Fruit fly (Drosophila melanogaster): ENCODE measurements around the gene Josd.
A peak's percentile ranks its signal among the peaks of the same experiment; 100 is the strongest.

Gene Josd

DNA sequence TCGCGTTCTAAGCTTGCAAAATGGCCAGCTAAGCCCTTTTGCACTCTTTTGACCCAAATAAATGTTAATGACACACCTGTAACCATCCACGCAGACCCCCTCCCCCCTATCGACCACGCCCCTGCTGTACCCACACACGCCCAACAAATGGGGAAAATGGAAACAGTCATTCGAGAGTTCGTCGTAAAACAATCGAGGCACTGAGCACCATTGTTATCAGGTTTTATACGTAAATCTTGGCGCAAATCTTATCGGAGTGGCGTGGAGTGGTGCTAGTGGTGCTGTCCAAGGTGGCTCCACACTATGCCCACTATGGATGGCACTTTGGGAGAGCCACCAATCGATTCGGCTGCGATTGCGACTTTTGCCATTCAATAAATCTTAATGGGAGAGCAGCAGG lies 3.5 kb downstream of the Josd start:
- no peak for TF ChIP-seq CG17801 (GFP tag; optimal IDR thresholded peaks at IDR 0.05; ENCODE audit: partially characterized antibody)

- peak; percentile 95 for TF ChIP-seq CG17801 (GFP tag; optimal IDR thresholded peaks at IDR 0.05; ENCODE audit: partially characterized antibody)
Measured at dm6 chrX:6265456-6265877, 4.5 kb downstream of the Josd start.

DNA sequence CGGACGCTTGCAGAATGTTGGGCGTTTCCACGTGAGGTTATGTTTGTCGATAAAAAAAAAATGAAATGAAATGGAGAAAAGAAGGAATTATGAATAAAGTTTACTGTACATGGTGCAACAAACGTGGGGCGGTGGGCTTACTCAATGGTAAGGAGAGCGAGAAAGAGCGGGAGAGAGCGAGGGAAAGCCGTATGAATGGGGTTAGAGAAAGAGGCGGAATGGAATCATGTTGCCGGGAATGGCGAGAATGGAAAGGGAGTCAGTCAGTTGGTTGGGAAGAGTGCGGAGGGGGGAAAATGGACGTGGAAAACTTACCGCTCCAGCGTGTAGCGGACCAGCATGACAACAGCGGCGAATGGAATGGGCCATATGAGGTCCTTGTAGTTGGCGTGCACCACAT lies 5.1 kb downstream of the Josd start:
- TF ChIP-seq CG17801 (GFP tag; optimal IDR thresholded peaks at IDR 0.05; ENCODE audit: partially characterized antibody), result no peak

DNA sequence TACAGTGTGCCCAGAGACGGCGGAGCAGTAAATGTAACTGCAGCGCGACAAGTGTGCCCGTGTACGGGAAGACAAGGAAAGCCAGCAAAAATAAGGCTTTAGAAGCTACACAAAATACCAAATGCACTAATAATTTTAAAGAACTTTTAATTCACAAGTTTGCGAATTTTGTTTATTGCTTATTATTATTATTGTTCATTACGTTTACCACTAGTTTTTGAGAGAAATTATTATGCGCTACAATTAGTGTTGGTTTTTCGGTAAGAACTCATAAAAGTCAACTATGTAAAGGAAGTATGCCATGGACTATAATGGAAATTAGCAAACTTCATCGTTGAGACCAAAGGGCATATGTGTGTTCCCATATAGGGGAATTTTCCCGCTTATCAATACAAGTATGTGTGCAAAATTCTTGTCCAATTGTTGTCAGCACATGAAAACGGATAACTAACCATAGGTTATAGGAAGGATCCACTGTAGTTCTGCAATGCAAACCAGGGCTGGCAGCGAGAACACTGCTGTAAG lies 6.3 kb downstream of the Josd start, which contains the start of gene schlank:
TSS of gene schlank (minus strand) at position 42 of the 525 bp plus-strand sequence.
- no peak for TF ChIP-seq CG17801 (GFP tag; optimal IDR thresholded peaks at IDR 0.05; ENCODE audit: partially characterized antibody)

- TF ChIP-seq CG17801 (GFP tag; optimal IDR thresholded peaks at IDR 0.05; ENCODE audit: partially characterized antibody), result peak; percentile 34
Measured at dm6 chrX:6267745-6268582, 7.0 kb downstream of the Josd start, which contains the start of gene Spt6. TSS of gene Spt6 (plus strand) at chrX:6267797.

DNA sequence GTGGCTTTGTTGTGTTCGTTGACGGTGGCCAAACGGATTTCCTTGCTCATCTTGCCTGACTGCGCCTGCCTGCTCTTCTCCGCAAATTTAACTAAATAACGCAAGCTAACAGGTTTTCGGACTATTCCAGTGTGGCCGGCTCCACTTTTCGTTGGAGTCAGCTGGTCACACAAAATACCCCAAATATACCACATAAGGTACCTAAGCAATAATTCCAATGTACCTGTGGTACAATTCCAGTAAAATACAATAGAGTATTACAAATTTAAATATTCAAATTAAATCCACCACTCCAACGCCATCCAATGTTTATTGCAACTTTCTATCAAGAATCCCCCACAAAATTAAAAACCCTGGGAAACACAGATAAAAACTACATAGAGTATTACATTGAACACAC lies 15.6 kb downstream of the Josd start, which contains the start of gene CG3566:
TSS of gene CG3566 (minus strand) at position 135 of the 400 bp plus-strand sequence.
- no peak for TF ChIP-seq CG17801 (GFP tag; optimal IDR thresholded peaks at IDR 0.05; ENCODE audit: partially characterized antibody)

dm6 chrX:6278879-6279628 lies 18.1 kb downstream of the Josd start:
- TF ChIP-seq CG17801 (GFP tag; optimal IDR thresholded peaks at IDR 0.05; ENCODE audit: partially characterized antibody), result peak; percentile 64

DNA sequence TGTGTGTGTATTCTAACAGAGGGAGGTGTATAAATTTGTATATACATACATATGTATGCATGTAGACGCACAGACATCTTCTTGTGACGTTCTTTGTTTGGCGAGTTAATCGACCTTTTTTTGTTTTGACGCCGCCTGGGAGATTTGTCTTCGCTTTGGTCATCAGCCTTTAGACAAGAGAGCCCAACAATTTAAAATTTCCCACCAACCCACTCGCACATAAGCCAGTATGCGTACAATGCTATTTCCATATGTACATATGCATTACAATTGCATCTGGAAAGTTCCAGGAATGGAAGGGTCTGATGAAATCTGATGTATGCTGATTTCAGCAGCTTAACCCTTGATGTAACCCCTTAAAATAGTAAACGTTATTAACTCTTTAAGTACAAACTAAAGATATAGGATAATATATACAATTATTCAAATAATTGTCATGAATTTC lies 18.7 kb downstream of the Josd start, which contains the start of gene Ubi-p5E:
TSS of gene Ubi-p5E (minus strand) at position 19 of the 445 bp plus-strand sequence.
- TF ChIP-seq CG17801 (GFP tag; optimal IDR thresholded peaks at IDR 0.05; ENCODE audit: partially characterized antibody), result no peak

DNA sequence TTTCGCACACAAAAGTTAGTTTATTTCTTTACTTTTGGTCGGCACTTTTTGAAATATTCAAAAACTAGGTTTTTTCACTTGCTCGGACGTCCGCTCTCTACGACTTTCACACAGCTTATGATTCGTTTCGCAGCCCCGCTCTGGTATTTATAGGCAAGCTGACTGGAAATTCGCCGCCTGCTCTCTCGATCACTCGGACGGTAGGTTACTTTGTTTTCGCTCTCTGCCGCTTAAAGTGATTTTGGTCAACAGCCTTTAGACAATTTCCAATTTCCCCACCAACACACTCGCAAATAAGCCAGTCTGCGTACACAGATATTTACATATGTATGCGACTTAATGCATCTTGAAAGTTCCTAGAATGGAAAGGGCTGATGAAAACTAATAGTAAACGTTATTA lies 22.5 kb downstream of the Josd start, which contains the start of gene CG11700:
TSS of gene CG11700 (minus strand) at position 106 of the 400 bp plus-strand sequence.
- TF ChIP-seq CG17801 (GFP tag; optimal IDR thresholded peaks at IDR 0.05; ENCODE audit: partially characterized antibody), result peak; percentile 31

- peak; percentile 71 for TF ChIP-seq CG17801 (GFP tag; optimal IDR thresholded peaks at IDR 0.05; ENCODE audit: partially characterized antibody)
Measured at dm6 chrX:6287842-6288241, 26.9 kb downstream of the Josd start, which contains the start of the genes Top3beta and wuho. TSS of gene Top3beta (minus strand) at chrX:6287990. TSS of gene wuho (plus strand) at chrX:6288100.

DNA sequence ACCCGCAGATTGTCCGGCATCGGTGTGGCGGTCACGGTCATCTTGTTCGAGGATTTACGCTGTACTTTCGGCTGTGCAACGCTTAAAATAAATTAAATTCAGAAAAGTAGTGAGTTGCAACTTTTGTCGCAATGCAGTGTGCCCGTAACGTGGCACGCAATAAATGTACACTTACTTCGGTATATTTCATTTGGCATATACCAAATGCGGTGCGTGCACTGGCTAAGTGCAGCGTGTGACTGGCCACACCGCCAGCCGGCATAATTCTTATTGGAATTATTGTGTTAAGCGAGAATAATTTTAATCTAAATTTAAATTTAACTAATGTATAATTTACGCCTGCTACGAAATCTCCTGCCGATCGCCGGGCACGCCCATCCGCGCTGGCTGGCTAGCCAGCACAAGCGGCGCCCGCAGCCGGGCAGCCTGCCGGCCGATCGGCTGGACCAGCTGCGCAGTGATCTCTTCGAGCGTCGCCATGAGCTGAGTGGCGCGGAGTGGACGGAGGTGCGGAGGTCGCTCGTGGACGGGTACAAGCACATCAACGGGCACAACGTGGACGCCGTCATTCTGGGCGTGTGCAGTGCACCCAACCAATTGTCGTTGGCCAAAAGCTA lies 30.2 kb downstream of the Josd start, which contains the start of the genes Rpt4 and mldr:
TSS of gene Rpt4 (minus strand) at position 163 of the 617 bp plus-strand sequence.
TSS of gene mldr (plus strand) at position 221 of the 617 bp plus-strand sequence.
- TF ChIP-seq CG17801 (GFP tag; optimal IDR thresholded peaks at IDR 0.05; ENCODE audit: partially characterized antibody), result no peak

DNA sequence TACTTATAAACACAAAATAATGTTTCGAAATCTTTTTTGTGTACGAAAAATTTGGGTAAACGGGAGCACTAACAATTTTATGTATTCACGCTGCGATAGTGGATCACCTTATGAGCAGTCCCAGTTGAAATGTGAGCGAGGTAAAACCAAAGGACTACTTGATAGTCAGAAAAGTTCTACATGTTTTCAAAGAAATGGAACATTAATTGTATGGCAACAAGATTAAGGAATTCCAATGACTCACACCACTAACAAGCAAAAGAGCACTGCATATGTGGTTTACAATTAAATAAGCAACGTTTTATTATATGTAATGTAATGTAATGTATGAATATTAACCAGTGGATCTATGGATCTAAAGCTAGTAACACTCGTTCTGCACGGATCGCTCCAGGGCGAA lies 33.3 kb downstream of the Josd start, which contains the start of gene CG15892:
TSS of gene CG15892 (minus strand) at position 101 of the 400 bp plus-strand sequence.
- no peak for TF ChIP-seq CG17801 (GFP tag; optimal IDR thresholded peaks at IDR 0.05; ENCODE audit: partially characterized antibody)

DNA sequence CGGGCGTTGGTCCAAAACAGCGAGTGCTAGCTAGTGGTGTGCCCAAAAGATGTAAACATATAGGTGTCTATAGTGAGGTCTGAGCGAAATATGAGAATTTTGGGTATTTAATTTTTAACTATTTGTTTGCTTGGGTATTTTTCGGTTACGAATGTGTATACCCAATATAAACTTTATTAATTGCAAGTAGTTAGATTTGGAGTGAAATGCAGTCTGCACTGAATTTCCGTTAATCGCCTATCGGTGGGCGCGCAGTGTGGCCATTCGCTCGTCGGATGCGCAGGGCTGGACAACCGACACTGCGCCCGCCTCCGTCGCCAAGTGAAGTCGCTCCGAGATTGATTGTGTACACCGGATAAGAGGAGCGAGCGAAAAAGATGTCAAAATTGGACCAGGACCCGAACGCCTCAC lies 34.2 kb downstream of the Josd start, which contains the start of the genes CG15891 and CG3815:
TSS of gene CG15891 (minus strand) at position 217 of the 411 bp plus-strand sequence.
TSS of gene CG3815 (plus strand) at position 261 of the 411 bp plus-strand sequence.
- peak; percentile 66 for TF ChIP-seq CG17801 (GFP tag; optimal IDR thresholded peaks at IDR 0.05; ENCODE audit: partially characterized antibody)

- TF ChIP-seq CG17801 (GFP tag; optimal IDR thresholded peaks at IDR 0.05; ENCODE audit: partially characterized antibody), result peak; percentile 36
Measured at dm6 chrX:6301052-6301451, 40.1 kb downstream of the Josd start, which contains the start of gene CG12219. TSS of gene CG12219 (minus strand) at chrX:6301285.
